Worm (Caenorhabditis elegans) whole organism, mixed stage, embryonic: ENCODE measurements around the gene cyp-37B1.

ENCODE experiments used
- M03D4.4 ChIP-seq: sonication (generic microtip); optimal IDR thresholded peaks from 2 replicates; lab custom pipeline; 2017; ENCODE audit warnings: mild to moderate bottlenecking, missing genetic modification characterization, missing compliant biosample characterization
- ceh-39 ChIP-seq: fragments of 150-350 bp; optimal IDR thresholded peaks from 2 replicates; lab custom pipeline; 2014; ENCODE audit warnings: missing biosample characterization, missing genetic modification characterization
- ceh-83 ChIP-seq: fragments of 200-800 bp; sonication (Bioruptor generic); optimal IDR thresholded peaks from 2 replicates; lab custom pipeline; 2018; ENCODE audit warnings: mild to moderate bottlenecking, missing genetic modification characterization, missing compliant biosample characterization
- ces-1 ChIP-seq: fragments of 150-350 bp; optimal IDR thresholded peaks from 2 replicates; lab custom pipeline; 2014; ENCODE audit warnings: missing biosample characterization, missing genetic modification reagents, missing genetic modification characterization
- lsy-2 ChIP-seq: fragments of 150-350 bp; optimal IDR thresholded peaks from 2 replicates; lab custom pipeline; 2014; ENCODE audit warnings: missing biosample characterization, missing genetic modification characterization
- nhr-12 ChIP-seq: fragments of 150-350 bp; optimal IDR thresholded peaks from 2 replicates; lab custom pipeline; 2014; ENCODE audit warnings: missing biosample characterization, missing genetic modification characterization
- nhr-237 ChIP-seq: fragments of 150-350 bp; optimal IDR thresholded peaks from 2 replicates; lab custom pipeline; 2014; ENCODE audit warnings: missing biosample characterization, missing genetic modification characterization
- nhr-28 ChIP-seq: fragments of 150-350 bp; optimal IDR thresholded peaks from 2 replicates; lab custom pipeline; 2014; ENCODE audit warnings: missing biosample characterization, missing genetic modification characterization
- pha-4 ChIP-seq: fragments of 150-350 bp; optimal IDR thresholded peaks from 2 replicates; lab custom pipeline; 2018; ENCODE audit warnings: missing biosample characterization, missing genetic modification reagents, missing genetic modification characterization
- tbx-8 ChIP-seq: fragments of 200-800 bp; sonication (Bioruptor generic); optimal IDR thresholded peaks from 2 replicates; lab custom pipeline; 2018; ENCODE audit warnings: mild to moderate bottlenecking, missing genetic modification characterization, moderate library complexity, missing compliant biosample characterization
- unc-39 ChIP-seq: fragments of 150-350 bp; optimal IDR thresholded peaks from 2 replicates; lab custom pipeline; 2014; ENCODE audit warnings: missing biosample characterization, missing genetic modification characterization
- unc-62 ChIP-seq: fragments of 150-350 bp; optimal IDR thresholded peaks from 2 replicates; lab custom pipeline; 2014; ENCODE audit warnings: missing biosample characterization, missing genetic modification reagents, missing genetic modification characterization
- zip-8 ChIP-seq: fragments of 150-350 bp; optimal IDR thresholded peaks from 2 replicates; lab custom pipeline; 2014; ENCODE audit warnings: missing biosample characterization, missing genetic modification characterization
- ztf-11 ChIP-seq: fragments of 150-350 bp; optimal IDR thresholded peaks from 2 replicates; lab custom pipeline; 2014; ENCODE audit warnings: missing biosample characterization, missing genetic modification characterization

DNA sequence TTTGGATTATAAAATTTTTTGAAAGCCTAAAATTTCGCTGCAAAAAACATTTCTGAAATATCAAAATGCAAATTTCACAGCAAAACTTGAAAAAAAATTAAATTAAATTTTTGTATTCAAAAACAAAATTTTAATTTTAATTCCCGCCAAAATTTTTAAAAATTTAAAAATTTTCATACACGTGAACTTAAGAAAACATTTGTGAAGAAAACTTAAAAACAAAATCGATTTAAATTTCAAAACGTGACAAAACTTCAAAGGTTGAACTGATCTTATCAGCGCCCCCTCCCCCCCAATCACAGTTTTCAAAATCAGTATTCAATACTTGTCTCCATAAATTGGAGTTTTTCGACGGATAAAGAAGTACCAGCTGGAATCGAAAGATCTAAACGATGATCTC, 40.7 kb upstream of the cyp-37B1 start, which contains the start of gene F21H7.5:
- TF ChIP-seq pha-4 (no peak), lsy-2 (tag; lab: Kevin White, UChicago) (no peak), ceh-83 (GFP tag; lab: Kevin White, UChicago) (no peak), nhr-237 (tag; lab: Kevin White, UChicago) (no peak), nhr-28 (tag; lab: Kevin White, UChicago) (no peak), M03D4.4 (tag; lab: Kevin White, UChicago) (no peak), unc-62 (no peak), ces-1 (GFP tag; lab: Kevin White, UChicago) (no peak), unc-39 (tag; lab: Kevin White, UChicago) (no peak), tbx-8 (GFP tag; lab: Kevin White, UChicago) (no peak), zip-8 (no peak), ceh-39 (tag; lab: Kevin White, UChicago) (no peak), ztf-11 (tag; lab: Kevin White, UChicago) (no peak), nhr-12 (no peak)
